Worm (Caenorhabditis elegans) whole organism, midembryonic: Measurements from ENCODE around the gene T07F10.5.

Source experiments
- T22C8.4 ChIP-seq: fragments of 200-800 bp; sonication (Bioruptor generic); IDR thresholded peaks from 2 replicates; pipeline ENCODE4 v1.3.6; 2022; ENCODE audit warnings: missing genetic modification characterization, missing compliant biosample characterization
- cog-1 ChIP-seq: sonication (generic microtip); optimal IDR thresholded peaks from 2 replicates; lab custom pipeline; 2016; ENCODE audit warnings: missing genetic modification characterization, missing compliant biosample characterization
- flt-1 ChIP-seq: fragments of 200-800 bp; sonication (Bioruptor generic); IDR thresholded peaks from 2 replicates; pipeline ENCODE4 v1.3.6; 2022; ENCODE audit warnings: missing genetic modification characterization, missing compliant biosample characterization
- klf-2 ChIP-seq: fragments of 200-800 bp; sonication (Bioruptor generic); conservative IDR thresholded peaks from 2 replicates; pipeline ENCODE4 v1.3.6; 2022; ENCODE audit warnings: missing genetic modification reagents, missing genetic modification characterization, missing compliant biosample characterization
- ref-1 ChIP-seq: fragments of 200-800 bp; sonication (Bioruptor generic); conservative IDR thresholded peaks from 2 replicates; pipeline ENCODE4 v1.3.6; 2022; ENCODE audit warnings: missing genetic modification reagents, missing genetic modification characterization, missing compliant biosample characterization
- ztf-23 ChIP-seq: fragments of 200-800 bp; sonication (Bioruptor generic); IDR thresholded peaks from 2 replicates; pipeline ENCODE4 v1.3.6; 2022; ENCODE audit warnings: missing genetic modification reagents, missing genetic modification characterization, missing compliant biosample characterization
- ztf-29 ChIP-seq: fragments of 200-800 bp; sonication (Bioruptor generic); IDR thresholded peaks from 2 replicates; pipeline ENCODE4 v1.3.6; 2022; ENCODE audit warnings: missing genetic modification reagents, missing genetic modification characterization, missing compliant biosample characterization

DNA sequence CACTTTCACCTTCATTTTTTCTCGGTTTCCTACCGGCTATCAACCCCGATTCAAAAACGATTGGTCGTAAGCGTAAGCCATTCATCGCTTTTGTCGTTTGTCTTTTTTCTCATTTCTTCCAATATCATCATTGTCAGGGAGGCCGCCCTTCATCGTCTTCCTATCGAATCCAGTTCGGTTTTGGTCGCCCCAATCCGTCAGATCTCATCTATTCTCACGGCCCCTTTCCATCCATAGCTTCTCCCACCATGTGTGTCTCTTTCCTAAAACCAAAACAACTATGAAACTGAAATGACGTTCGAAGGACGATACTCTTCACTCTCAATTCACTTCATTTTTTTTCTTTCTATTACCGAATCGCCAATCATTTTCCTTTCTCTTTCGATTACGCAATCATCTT lies 10.1 kb downstream of the T07F10.5 start:
- no peak for TF ChIP-seq flt-1
- no peak for TF ChIP-seq ztf-29
- no peak for TF ChIP-seq klf-2 (GFP tag; lab: Robert Waterston, UW)
- TF ChIP-seq ztf-23 (GFP tag; lab: Robert Waterston, UW): no peak
- no peak for TF ChIP-seq ref-1 (GFP tag; lab: Robert Waterston, UW)
- TF ChIP-seq T22C8.4 (GFP tag; lab: Robert Waterston, UW): no peak
- TF ChIP-seq cog-1 (tag; lab: Kevin White, UChicago): no peak
